Fruit fly (Drosophila melanogaster) whole organism, prepupa: ENCODE results near the gene Nasp.
A peak's percentile ranks its signal among the peaks of the same experiment; 100 is the strongest.

Experiments used
- Blimp-1 ChIP-seq: fragments of 200-800 bp; sonication (Bioruptor generic); optimal IDR thresholded peaks from 3 replicates; lab custom pipeline; 2017; ENCODE audit warnings: missing biosample characterization, missing genetic modification characterization, mild to moderate bottlenecking, moderate library complexity, missing genetic modification reagents
- CG10631 ChIP-seq: fragments of 200-800 bp; sonication (Bioruptor generic); optimal IDR thresholded peaks from 2 replicates; lab custom pipeline; 2016; ENCODE audit warnings: missing biosample characterization, missing genetic modification characterization
- CG11762 ChIP-seq: fragments of 200-800 bp; sonication (Bioruptor generic); optimal IDR thresholded peaks from 3 replicates; lab custom pipeline; 2016; ENCODE audit warnings: missing biosample characterization, missing genetic modification characterization; ENCODE audit not compliant: insufficient read depth
- CG11902 ChIP-seq: fragments of 200-800 bp; sonication (Bioruptor generic); optimal IDR thresholded peaks from 3 replicates; lab custom pipeline; 2016; ENCODE audit warnings: missing biosample characterization, missing genetic modification characterization
- CG15336 ChIP-seq: fragments of 200-800 bp; sonication (Bioruptor generic); IDR thresholded peaks from 2 replicates; pipeline ENCODE4 v1.3.6; 2022; ENCODE audit warnings: missing biosample characterization, missing genetic modification characterization
- CG1621 ChIP-seq: fragments of 200-800 bp; sonication (Bioruptor generic); optimal IDR thresholded peaks from 3 replicates; lab custom pipeline; 2018; ENCODE audit warnings: missing biosample characterization, mild to moderate bottlenecking, missing genetic modification characterization
- CG16779 ChIP-seq: fragments of 200-800 bp; sonication (Bioruptor generic); optimal IDR thresholded peaks from 3 replicates; lab custom pipeline; 2017; ENCODE audit warnings: missing biosample characterization, mild to moderate bottlenecking, missing genetic modification characterization
- CG3032 ChIP-seq: fragments of 200-800 bp; optimal IDR thresholded peaks from 2 replicates; lab custom pipeline; 2019; ENCODE audit warnings: missing biosample characterization, mild to moderate bottlenecking, missing genetic modification characterization, moderate library complexity
- CG31627 ChIP-seq: fragments of 200-800 bp; sonication (Bioruptor generic); optimal IDR thresholded peaks from 3 replicates; lab custom pipeline; 2016; ENCODE audit warnings: missing biosample characterization, missing genetic modification characterization
- CG32006 ChIP-seq: fragments of 200-800 bp; sonication (Bioruptor generic); optimal IDR thresholded peaks from 3 replicates; lab custom pipeline; 2017; ENCODE audit warnings: missing biosample characterization, mild to moderate bottlenecking, missing genetic modification characterization
- CG4318 ChIP-seq: fragments of 200-800 bp; sonication (Bioruptor generic); optimal IDR thresholded peaks from 3 replicates; lab custom pipeline; 2017; ENCODE audit warnings: missing biosample characterization, mild to moderate bottlenecking, missing genetic modification characterization
- CG6163 ChIP-seq: fragments of 200-800 bp; sonication (Bioruptor generic); IDR thresholded peaks from 3 replicates; pipeline ENCODE4 v1.3.6; 2022; ENCODE audit warnings: missing biosample characterization, missing genetic modification characterization
- CG6276 ChIP-seq: fragments of 200-800 bp; sonication (Bioruptor generic); optimal IDR thresholded peaks from 2 replicates; lab custom pipeline; 2017; ENCODE audit warnings: missing biosample characterization, mild to moderate bottlenecking, missing genetic modification characterization
- CG6808 ChIP-seq: fragments of 200-800 bp; sonication (Bioruptor generic); optimal IDR thresholded peaks from 3 replicates; lab custom pipeline; 2017; ENCODE audit warnings: missing biosample characterization, missing genetic modification characterization, mild to moderate bottlenecking, moderate library complexity, missing genetic modification reagents
- CG8119 ChIP-seq: fragments of 200-800 bp; sonication (Bioruptor generic); IDR thresholded peaks from 3 replicates; pipeline ENCODE4 v1.3.6; 2022; ENCODE audit warnings: missing biosample characterization, missing genetic modification characterization
- CG9139 ChIP-seq: fragments of 200-800 bp; sonication (Bioruptor generic); optimal IDR thresholded peaks from 3 replicates; lab custom pipeline; 2017; ENCODE audit warnings: missing biosample characterization, mild to moderate bottlenecking, missing genetic modification characterization
- Eip75B ChIP-seq: fragments of 200-800 bp; sonication (Bioruptor generic); optimal IDR thresholded peaks from 3 replicates; lab custom pipeline; 2016; ENCODE audit warnings: missing biosample characterization, missing genetic modification characterization
- Eip93F ChIP-seq: fragments of 200-800 bp; sonication (Bioruptor generic); optimal IDR thresholded peaks from 2 replicates; lab custom pipeline; 2016; ENCODE audit warnings: missing biosample characterization, mild to moderate bottlenecking, missing genetic modification characterization
- Ets21C ChIP-seq: fragments of 200-800 bp; sonication (Bioruptor generic); optimal IDR thresholded peaks from 3 replicates; lab custom pipeline; 2016; ENCODE audit warnings: missing biosample characterization, missing genetic modification characterization
- Gug ChIP-seq: fragments of 200-800 bp; sonication (Bioruptor generic); IDR thresholded peaks from 2 replicates; pipeline ENCODE4 v1.3.6; 2022; ENCODE audit warnings: missing biosample characterization, missing genetic modification characterization
- Hr38 ChIP-seq: sonication (Bioruptor generic); optimal IDR thresholded peaks from 2 replicates; lab custom pipeline; 2016; ENCODE audit warnings: missing biosample characterization, missing genetic modification characterization
- Hr39 ChIP-seq: fragments of 200-800 bp; sonication (Bioruptor generic); optimal IDR thresholded peaks from 2 replicates; lab custom pipeline; 2016; ENCODE audit warnings: missing biosample characterization, missing genetic modification characterization
- Hr4 ChIP-seq: fragments of 200-800 bp; sonication (Bioruptor generic); optimal IDR thresholded peaks from 3 replicates; lab custom pipeline; 2016; ENCODE audit warnings: missing biosample characterization, missing genetic modification characterization
- Lpt ChIP-seq: fragments of 200-800 bp; sonication (Bioruptor generic); optimal IDR thresholded peaks from 3 replicates; lab custom pipeline; 2016; ENCODE audit warnings: missing biosample characterization, missing genetic modification characterization
- Met ChIP-seq: fragments of 200-800 bp; sonication (Bioruptor generic); optimal IDR thresholded peaks from 3 replicates; lab custom pipeline; 2016; ENCODE audit warnings: missing biosample characterization, missing genetic modification characterization
- Sox102F ChIP-seq: fragments of 200-800 bp; sonication (Bioruptor generic); optimal IDR thresholded peaks from 2 replicates; lab custom pipeline; 2016; ENCODE audit warnings: missing biosample characterization, mild to moderate bottlenecking, missing genetic modification characterization
- Sox15 ChIP-seq: fragments of 200-800 bp; sonication (Bioruptor generic); optimal IDR thresholded peaks from 3 replicates; lab custom pipeline; 2016; ENCODE audit warnings: missing biosample characterization, missing genetic modification characterization
- achi ChIP-seq: fragments of 200-800 bp; sonication (Bioruptor generic); optimal IDR thresholded peaks from 3 replicates; lab custom pipeline; 2016; ENCODE audit warnings: missing biosample characterization, missing genetic modification characterization
- acj6 ChIP-seq: fragments of 200-800 bp; sonication (Bioruptor generic); optimal IDR thresholded peaks from 3 replicates; lab custom pipeline; 2016; ENCODE audit warnings: missing biosample characterization, missing genetic modification characterization
- dsx ChIP-seq: fragments of 200-800 bp; optimal IDR thresholded peaks from 3 replicates; lab custom pipeline; 2019; ENCODE audit warnings: missing biosample characterization, mild to moderate bottlenecking, missing genetic modification characterization, moderate library complexity; ENCODE audit not compliant: poor library complexity, severe bottlenecking
- eg ChIP-seq: fragments of 200-800 bp; sonication (Bioruptor generic); IDR thresholded peaks from 3 replicates; pipeline ENCODE4 v1.3.6; 2022; ENCODE audit warnings: missing biosample characterization, missing genetic modification characterization
- fd59A ChIP-seq: fragments of 200-800 bp; sonication (Bioruptor generic); optimal IDR thresholded peaks from 2 replicates; lab custom pipeline; 2017; ENCODE audit warnings: missing biosample characterization, mild to moderate bottlenecking, missing genetic modification characterization, missing genetic modification reagents
- fkh ChIP-seq: fragments of 200-800 bp; sonication (Bioruptor generic); optimal IDR thresholded peaks from 3 replicates; lab custom pipeline; 2017; ENCODE audit warnings: missing biosample characterization, mild to moderate bottlenecking, missing genetic modification characterization, moderate library complexity
- lz ChIP-seq: fragments of 200-800 bp; sonication (Bioruptor generic); optimal IDR thresholded peaks from 3 replicates; lab custom pipeline; 2016; ENCODE audit warnings: missing biosample characterization, missing genetic modification characterization
- pdm3 ChIP-seq: fragments of 200-800 bp; sonication (Bioruptor generic); optimal IDR thresholded peaks from 3 replicates; lab custom pipeline; 2016; ENCODE audit warnings: missing biosample characterization, missing genetic modification characterization
- salr ChIP-seq, 2 experiments: fragments of 200-800 bp; sonication (Bioruptor generic); optimal IDR thresholded peaks; 3 replicates each; lab custom pipeline; 2016 to 2018; ENCODE audit warnings: missing biosample characterization in 2 of 2, missing genetic modification characterization in 2 of 2, mild to moderate bottlenecking in 1 of 2
- spab ChIP-seq: fragments of 200-800 bp; sonication (Bioruptor generic); optimal IDR thresholded peaks from 2 replicates; lab custom pipeline; 2017; ENCODE audit warnings: missing biosample characterization, mild to moderate bottlenecking, missing genetic modification characterization, missing genetic modification reagents
- svp ChIP-seq: fragments of 200-800 bp; sonication (Bioruptor generic); peaks from one replicate; lab custom pipeline; 2016; ENCODE audit warnings: missing biosample characterization, missing genetic modification characterization
- topi ChIP-seq: fragments of 200-800 bp; sonication (Bioruptor generic); optimal IDR thresholded peaks from 3 replicates; lab custom pipeline; 2016; ENCODE audit warnings: missing biosample characterization, missing genetic modification characterization
- vri ChIP-seq: fragments of 200-800 bp; sonication (Bioruptor generic); optimal IDR thresholded peaks from 3 replicates; lab custom pipeline; 2016; ENCODE audit warnings: missing biosample characterization, mild to moderate bottlenecking, missing genetic modification characterization

Gene Nasp

dm6 chr3R:8731597-8732263 is 15.9 kb upstream of the Nasp start, which contains the start of the genes M1BP and CG8202 (continued):
- TF ChIP-seq Hr39 (GFP tag; lab: Kevin White, UChicago): peak; percentile 77
- TF ChIP-seq fd59A (GFP tag; lab: Kevin White, UChicago): peak; percentile 38
- TF ChIP-seq CG1621 (tag; lab: Kevin White, UChicago): no peak
- peak; percentile 82 for TF ChIP-seq CG11902 (GFP tag; lab: Kevin White, UChicago)
- TF ChIP-seq CG4318 (GFP tag; lab: Kevin White, UChicago): no peak
- peak; percentile 69 for TF ChIP-seq CG15336 (GFP tag; lab: Robert Waterston, UW)
- TF ChIP-seq salr (GFP tag; optimal IDR thresholded peaks at IDR 0.05; lab: Kevin White, UChicago): peak in 1 of 2 experiments; percentile 43
- peak; percentile 81 for TF ChIP-seq Sox15 (GFP tag; lab: Kevin White, UChicago)
- no peak for TF ChIP-seq Eip75B (GFP tag; lab: Kevin White, UChicago)
- peak; percentile 73 for TF ChIP-seq spab (GFP tag; lab: Kevin White, UChicago)
- TF ChIP-seq Eip93F (GFP tag; lab: Kevin White, UChicago): peak; percentile 44
- no peak; the same call in 1 of the 3 replicates for TF ChIP-seq CG8119
- TF ChIP-seq CG6276 (GFP tag; lab: Kevin White, UChicago): no peak
- TF ChIP-seq Gug (GFP tag; lab: Robert Waterston, UW): 0 out of 2 replicates have a peak, but pooled peaks have one; percentile 30
- peak; percentile 93 for TF ChIP-seq CG10631 (GFP tag; lab: Kevin White, UChicago)
- TF ChIP-seq CG9139: no peak
- TF ChIP-seq CG32006 (GFP tag; lab: Kevin White, UChicago): peak; percentile 93
- TF ChIP-seq lz (GFP tag; lab: Kevin White, UChicago): peak; percentile 81
- peak; percentile 84 for TF ChIP-seq acj6 (GFP tag; lab: Kevin White, UChicago)
- TF ChIP-seq topi (GFP tag; lab: Kevin White, UChicago): peak; percentile 76
- peak; percentile 76 for TF ChIP-seq CG31627 (GFP tag; lab: Kevin White, UChicago)
- TF ChIP-seq achi (GFP tag; lab: Kevin White, UChicago): peak; percentile 94
- TF ChIP-seq Ets21C: peak; percentile 62
- TF ChIP-seq CG6163 (GFP tag; lab: Robert Waterston, UW): no peak; the same call in 2 of the 3 replicates
- no peak for TF ChIP-seq svp
- peak; percentile 83 for TF ChIP-seq dsx (GFP tag; lab: Kevin White, UChicago)
- TF ChIP-seq Blimp-1 (GFP tag; lab: Kevin White, UChicago): peak; percentile 77
- TF ChIP-seq Lpt: peak; percentile 73
- TF ChIP-seq Hr38 (GFP tag; lab: Kevin White, UChicago): no peak
- TF ChIP-seq vri (GFP tag; lab: Kevin White, UChicago): peak; percentile 54
- no peak for TF ChIP-seq Hr4 (GFP tag; lab: Kevin White, UChicago)
- no peak for TF ChIP-seq CG16779 (tag; lab: Kevin White, UChicago)
- no peak; the same call in 2 of the 3 replicates for TF ChIP-seq eg (GFP tag; lab: Robert Waterston, UW)
- peak; percentile 96 for TF ChIP-seq CG11762 (GFP tag; lab: Kevin White, UChicago)
- no peak for TF ChIP-seq pdm3 (GFP tag; lab: Kevin White, UChicago)
- peak; percentile 91 for TF ChIP-seq CG3032 (tag; lab: Kevin White, UChicago)
- no peak for TF ChIP-seq Sox102F (GFP tag; lab: Kevin White, UChicago)
- TF ChIP-seq CG6808 (GFP tag; lab: Kevin White, UChicago): no peak
- no peak for TF ChIP-seq Met (GFP tag; lab: Kevin White, UChicago)
- peak; percentile 67 for TF ChIP-seq fkh (GFP tag; lab: Kevin White, UChicago)
